Worm (Caenorhabditis elegans) whole organism, mixed stage, embryonic: Measurements from ENCODE around the gene rde-12.

ENCODE experiments used
- blmp-1 ChIP-seq: fragments of 150-350 bp; optimal IDR thresholded peaks from 2 replicates; lab custom pipeline; 2014; ENCODE audit warnings: missing biosample characterization, missing genetic modification characterization
- ceh-39 ChIP-seq: fragments of 150-350 bp; optimal IDR thresholded peaks from 2 replicates; lab custom pipeline; 2014; ENCODE audit warnings: missing biosample characterization, missing genetic modification characterization
- ceh-83 ChIP-seq: fragments of 200-800 bp; sonication (Bioruptor generic); optimal IDR thresholded peaks from 2 replicates; lab custom pipeline; 2018; ENCODE audit warnings: mild to moderate bottlenecking, missing genetic modification characterization, missing compliant biosample characterization
- hlh-1 ChIP-seq: fragments of 150-350 bp; optimal IDR thresholded peaks from 2 replicates; lab custom pipeline; 2014; ENCODE audit warnings: missing biosample characterization, missing genetic modification reagents, missing genetic modification characterization
- mab-5 ChIP-seq: fragments of 150-350 bp; optimal IDR thresholded peaks from 2 replicates; lab custom pipeline; 2014; ENCODE audit warnings: missing biosample characterization, missing genetic modification characterization
- mep-1 ChIP-seq: fragments of 150-350 bp; optimal IDR thresholded peaks from 2 replicates; lab custom pipeline; 2017; ENCODE audit warnings: missing biosample characterization, missing genetic modification reagents, missing genetic modification characterization, inconsistent platforms
- nhr-12 ChIP-seq: fragments of 150-350 bp; optimal IDR thresholded peaks from 2 replicates; lab custom pipeline; 2014; ENCODE audit warnings: missing biosample characterization, missing genetic modification characterization
- nhr-2 ChIP-seq: fragments of 150-350 bp; optimal IDR thresholded peaks from 2 replicates; lab custom pipeline; 2014; ENCODE audit warnings: missing biosample characterization, missing genetic modification characterization
- nhr-76 ChIP-seq: sonication (generic microtip); optimal IDR thresholded peaks from 2 replicates; lab custom pipeline; 2017; ENCODE audit warnings: missing biosample characterization, missing genetic modification characterization
- pha-4 ChIP-seq: fragments of 150-350 bp; optimal IDR thresholded peaks from 2 replicates; lab custom pipeline; 2018; ENCODE audit warnings: missing biosample characterization, missing genetic modification reagents, missing genetic modification characterization
- snpc-4 ChIP-seq: fragments of 150-350 bp; optimal IDR thresholded peaks from 2 replicates; lab custom pipeline; 2014; ENCODE audit warnings: missing biosample characterization, missing genetic modification characterization
- unc-39 ChIP-seq: fragments of 150-350 bp; optimal IDR thresholded peaks from 2 replicates; lab custom pipeline; 2014; ENCODE audit warnings: missing biosample characterization, missing genetic modification characterization
- unc-62 ChIP-seq: fragments of 150-350 bp; optimal IDR thresholded peaks from 2 replicates; lab custom pipeline; 2014; ENCODE audit warnings: missing biosample characterization, missing genetic modification reagents, missing genetic modification characterization

DNA sequence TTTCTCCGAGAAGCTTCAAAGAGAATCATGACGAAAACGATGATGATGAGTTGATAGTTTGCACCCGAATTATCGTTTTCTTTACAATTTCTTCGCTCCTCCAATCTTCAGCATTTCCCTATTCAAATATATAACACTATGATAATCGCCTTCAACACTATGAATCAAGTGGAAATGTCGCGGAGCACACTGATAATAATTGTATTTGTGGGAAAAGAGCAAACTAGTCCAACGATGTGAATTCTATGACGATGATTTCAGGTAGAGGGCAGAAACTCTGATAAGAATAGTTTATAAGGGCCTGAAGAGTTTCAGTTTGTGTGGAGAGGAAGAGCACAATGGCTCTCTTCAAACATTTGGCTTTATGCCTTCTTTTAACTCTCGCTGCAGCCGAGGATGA, 51.3 kb downstream of the rde-12 start, which contains the start of gene T01D3.6:
- no peak for TF ChIP-seq mep-1
- no peak for TF ChIP-seq nhr-76 (tag; lab: Kevin White, UChicago)
- TF ChIP-seq hlh-1 (tag; lab: Kevin White, UChicago), result no peak
- no peak for TF ChIP-seq mab-5 (tag; lab: Kevin White, UChicago)
- no peak for TF ChIP-seq ceh-39
- no peak for TF ChIP-seq nhr-2 (tag; lab: Kevin White, UChicago)
- TF ChIP-seq unc-62 (GFP tag; lab: Kevin White, UChicago), result no peak
- no peak for TF ChIP-seq nhr-12
- TF ChIP-seq blmp-1, result no peak
- TF ChIP-seq ceh-83 (GFP tag; lab: Kevin White, UChicago), result no peak
- no peak for TF ChIP-seq snpc-4 (tag; lab: Kevin White, UChicago)
- no peak for TF ChIP-seq unc-39 (tag; lab: Kevin White, UChicago)
- no peak for TF ChIP-seq pha-4
